Worm (Caenorhabditis elegans) whole organism, L3 larva: ENCODE measurements around the gene F18E3.11.

ENCODE experiments used
- ZK546.5 ChIP-seq: sonication (generic microtip); optimal IDR thresholded peaks from 2 replicates; lab custom pipeline; 2017; ENCODE audit warnings: missing biosample characterization, missing genetic modification characterization
- ama-1 ChIP-seq: fragments of 150-350 bp; optimal IDR thresholded peaks from 2 replicates; lab custom pipeline; 2018
- ceh-16 ChIP-seq: sonication (generic microtip); optimal IDR thresholded peaks from 2 replicates; lab custom pipeline; 2017; ENCODE audit warnings: missing biosample characterization, missing genetic modification characterization
- ceh-28 ChIP-seq: fragments of 150-350 bp; optimal IDR thresholded peaks from 2 replicates; lab custom pipeline; 2014; ENCODE audit warnings: missing biosample characterization, missing genetic modification reagents, missing genetic modification characterization
- ceh-82 ChIP-seq: fragments of 150-350 bp; optimal IDR thresholded peaks from 2 replicates; lab custom pipeline; 2014; ENCODE audit warnings: missing biosample characterization, missing genetic modification characterization
- fkh-2 ChIP-seq: fragments of 150-350 bp; optimal IDR thresholded peaks from 2 replicates; lab custom pipeline; 2014; ENCODE audit warnings: missing biosample characterization, missing genetic modification reagents, missing genetic modification characterization
- nhr-12 ChIP-seq: fragments of 150-350 bp; optimal IDR thresholded peaks from 2 replicates; lab custom pipeline; 2014; ENCODE audit warnings: missing biosample characterization, missing genetic modification characterization
- nhr-25 ChIP-seq: sonication (generic microtip); optimal IDR thresholded peaks from 2 replicates; lab custom pipeline; 2017; ENCODE audit warnings: missing biosample characterization, missing genetic modification characterization
- nhr-28 ChIP-seq: fragments of 150-350 bp; optimal IDR thresholded peaks from 2 replicates; lab custom pipeline; 2014; ENCODE audit warnings: missing biosample characterization, missing genetic modification characterization
- skn-1 ChIP-seq: fragments of 150-350 bp; optimal IDR thresholded peaks from 2 replicates; lab custom pipeline; 2014; ENCODE audit warnings: missing biosample characterization, missing genetic modification characterization
- snpc-4 ChIP-seq: fragments of 150-350 bp; optimal IDR thresholded peaks from 2 replicates; lab custom pipeline; 2014; ENCODE audit warnings: missing biosample characterization, missing genetic modification characterization

Gene F18E3.11

DNA sequence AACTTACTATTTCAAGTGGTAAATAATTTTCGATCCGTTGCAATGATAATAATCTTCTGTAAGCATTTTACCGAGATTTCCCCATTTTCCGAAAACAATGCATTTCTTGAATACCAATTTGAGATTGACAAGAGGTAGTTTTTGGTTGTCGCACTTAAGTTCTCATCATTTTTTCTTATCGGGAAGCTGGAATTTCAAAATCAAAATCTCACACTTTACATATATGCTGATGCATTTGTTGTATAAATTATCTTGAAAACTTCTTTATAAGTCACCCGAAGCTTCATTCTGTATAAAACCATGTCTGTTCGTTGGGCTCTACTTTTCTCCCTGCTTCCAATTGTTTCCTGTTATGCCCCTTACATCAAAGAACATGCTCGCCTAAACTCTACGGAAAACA is 38.1 kb downstream of the F18E3.11 start, which contains the start of gene try-11:
try-11 (plus strand) TSS at position 301 of the 400 bp plus-strand sequence.
- no peak for TF ChIP-seq skn-1

ce11 chrV:7454236-7454635 is 41.0 kb downstream of the F18E3.11 start, which contains the start of gene try-8:
TSS of gene try-8 (minus strand) at chrV:7454336.
- no peak for TF ChIP-seq ama-1

DNA sequence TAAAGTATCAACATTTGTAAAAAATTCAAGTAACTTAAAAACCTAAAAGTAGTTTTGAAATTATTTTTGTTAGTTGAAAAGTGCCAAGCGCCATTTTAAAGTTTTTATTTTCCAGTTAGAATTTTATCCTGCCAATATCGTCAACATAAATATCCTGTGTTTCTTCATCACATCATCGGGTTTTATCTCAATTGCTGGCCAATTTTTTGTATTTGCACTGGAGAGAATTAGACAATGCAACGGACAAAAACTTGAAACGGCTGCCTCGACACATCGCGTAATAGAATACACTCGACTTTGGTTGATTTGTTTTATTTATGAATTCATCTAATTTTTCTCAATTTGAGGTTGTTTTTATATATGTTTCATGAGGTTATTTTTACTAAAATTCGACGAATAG is 41.7 kb downstream of the F18E3.11 start, which contains the start of gene F25E5.2:
F25E5.2 (plus strand) TSS at position 301 of the 400 bp plus-strand sequence.
- TF ChIP-seq ceh-28 = no peak
- TF ChIP-seq ceh-16 (tag; lab: Kevin White, UChicago) = no peak
- TF ChIP-seq fkh-2 = no peak
- TF ChIP-seq ceh-82 (tag; lab: Kevin White, UChicago) = no peak
- TF ChIP-seq nhr-28 (tag; lab: Kevin White, UChicago) = no peak
- TF ChIP-seq nhr-25 = no peak
- TF ChIP-seq ZK546.5 (tag; lab: Kevin White, UChicago) = no peak

- TF ChIP-seq snpc-4 (tag; lab: Kevin White, UChicago) (no peak), nhr-12 (tag; lab: Kevin White, UChicago) (no peak)
These were observed 47.6 kb downstream of the F18E3.11 start, which contains the start of gene srh-92 for ce11 chrV:7460898-7461297. TSS of gene srh-92 (minus strand) at chrV:7460998.
